Worm (Caenorhabditis elegans): ENCODE data around the gene Y65A5A.24.
A peak's percentile ranks its signal among the peaks of the same experiment; 100 is the strongest.

The Y65A5A.24 gene

ce11 chrIV:16400412-16401381 is 6.9 kb downstream of the Y65A5A.24 start:
- TF ChIP-seq ets-4 (tag; optimal IDR thresholded peaks at IDR 0.05) (no peak), ceh-14 (tag; optimal IDR thresholded peaks at IDR 0.05) (no peak), ahr-1 (tag; optimal IDR thresholded peaks at IDR 0.05) (no peak), pha-2 (tag; optimal IDR thresholded peaks at IDR 0.05) (no peak), ceh-24 (tag; optimal IDR thresholded peaks at IDR 0.05) (no peak), ceh-31 (tag; optimal IDR thresholded peaks at IDR 0.05) (peak; percentile 49), ref-2 (tag; optimal IDR thresholded peaks at IDR 0.05) (peak; percentile 4), odd-2 (tag; optimal IDR thresholded peaks at IDR 0.05) (peak; percentile 15), eyg-1 (tag; optimal IDR thresholded peaks at IDR 0.05) (no peak), rnt-1 (tag; optimal IDR thresholded peaks at IDR 0.05) (peak; percentile 33), K02D7.2 (tag; optimal IDR thresholded peaks at IDR 0.05) (no peak), dve-1 (tag; optimal IDR thresholded peaks at IDR 0.05) (no peak), sdc-2 (tag; optimal IDR thresholded peaks at IDR 0.05) (peak; percentile 18), unc-86 (tag; optimal IDR thresholded peaks at IDR 0.05) (no peak), che-1 (tag; optimal IDR thresholded peaks at IDR 0.05) (no peak), ztf-16 (tag; optimal IDR thresholded peaks at IDR 0.05) (no peak), unc-3 (GFP tag; conservative IDR thresholded peaks at IDR 0.05) (no peak), unc-3 (tag; optimal IDR thresholded peaks at IDR 0.05) (no peak), F13H6.1 (tag; optimal IDR thresholded peaks at IDR 0.05) (no peak), ceh-30 (tag; optimal IDR thresholded peaks at IDR 0.05) (no peak), ceh-2 (tag; optimal IDR thresholded peaks at IDR 0.05) (peak; percentile 20), lim-6 (tag; optimal IDR thresholded peaks at IDR 0.05) (no peak), nfya-1 (tag; optimal IDR thresholded peaks at IDR 0.05) (no peak), tbx-2 (tag; optimal IDR thresholded peaks at IDR 0.05) (peak; percentile 64), fkh-10 (GFP tag; optimal IDR thresholded peaks at IDR 0.05) (no peak), hlh-30 (tag; optimal IDR thresholded peaks at IDR 0.05; ENCODE audit: insufficient read depth) (peak; percentile 26), ceh-45 (GFP tag; IDR thresholded peaks at IDR 0.05) (no peak), unc-42 (tag; optimal IDR thresholded peaks at IDR 0.05) (no peak), pha-4 (tag; optimal IDR thresholded peaks at IDR 0.05) (no peak), hlh-15 (tag; optimal IDR thresholded peaks at IDR 0.05) (no peak), ceh-18 (tag; optimal IDR thresholded peaks at IDR 0.05) (peak; percentile 4), unc-55 (GFP tag; optimal IDR thresholded peaks at IDR 0.05) (no peak), hlh-8 (tag; optimal IDR thresholded peaks at IDR 0.05) (no peak), ceh-22 (tag; optimal IDR thresholded peaks at IDR 0.05) (peak; percentile 80), elt-2 (tag; optimal IDR thresholded peaks at IDR 0.05) (peak; percentile 55), C08G9.2 (tag; optimal IDR thresholded peaks at IDR 0.05) (peak; percentile 16), nhr-232 (tag; optimal IDR thresholded peaks at IDR 0.05) (peak; percentile 17)

- TF ChIP-seq ceh-45 (GFP tag; IDR thresholded peaks at IDR 0.05) (no peak), npax-4 (tag; optimal IDR thresholded peaks at IDR 0.05) (no peak), Y22D7AL.16 (tag; optimal IDR thresholded peaks at IDR 0.05) (no peak), hlh-13 (GFP tag; optimal IDR thresholded peaks at IDR 0.05) (no peak), ceh-9 (tag; optimal IDR thresholded peaks at IDR 0.05) (no peak), elt-2 (tag; optimal IDR thresholded peaks at IDR 0.05) (no peak), unc-86 (tag; optimal IDR thresholded peaks at IDR 0.05) (no peak), lim-6 (tag; optimal IDR thresholded peaks at IDR 0.05) (no peak), T23F11.4 (GFP tag; optimal IDR thresholded peaks at IDR 0.05) (no peak), ztf-16 (tag; optimal IDR thresholded peaks at IDR 0.05) (no peak), ceh-2 (tag; optimal IDR thresholded peaks at IDR 0.05) (no peak), fkh-6 (tag; optimal IDR thresholded peaks at IDR 0.05) (no peak), eyg-1 (tag; optimal IDR thresholded peaks at IDR 0.05) (no peak), ceh-6 (GFP tag; optimal IDR thresholded peaks at IDR 0.05) (no peak)
Observed at ce11 chrIV:16401428-16401827, 7.7 kb downstream of the Y65A5A.24 start.

Data from whole organism, late embryonic.